Worm (Caenorhabditis elegans): ENCODE results near the gene srd-11.

DNA sequence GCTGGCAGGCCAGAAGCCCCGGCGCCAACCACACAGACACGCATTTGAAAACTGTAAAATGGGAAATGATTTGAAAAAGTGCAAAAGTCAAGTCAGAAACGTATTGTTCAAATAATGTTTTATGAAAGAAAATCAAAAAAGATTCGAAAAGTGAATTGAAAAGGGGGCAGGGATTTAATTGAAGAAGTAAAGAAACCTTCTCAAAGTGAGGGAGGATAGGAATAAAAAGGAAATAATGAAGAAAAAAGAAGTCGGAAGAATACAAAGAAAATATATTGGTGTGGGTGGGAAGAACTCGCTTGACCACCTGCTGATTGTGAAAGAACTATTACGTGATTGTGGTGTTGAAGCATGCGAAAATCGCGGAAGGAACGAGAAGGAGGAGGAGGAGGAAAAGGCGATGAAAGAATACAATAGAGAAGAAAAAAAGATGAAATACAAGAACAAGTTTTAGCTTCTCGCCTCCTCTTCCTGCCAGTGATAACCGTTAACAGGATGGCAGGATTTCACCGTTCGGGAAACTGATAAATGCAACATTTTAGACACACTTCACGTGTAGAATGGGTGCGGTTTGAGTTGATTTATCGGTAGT lies 12.9 kb downstream of the srd-11 start, which contains the start of gene fmo-4:
- no peak for TF ChIP-seq pha-4 (tag; optimal IDR thresholded peaks at IDR 0.05)
- TF ChIP-seq ces-1 (GFP tag; optimal IDR thresholded peaks at IDR 0.05), result no peak
- no peak for TF ChIP-seq zip-8 (tag; optimal IDR thresholded peaks at IDR 0.05)
- no peak for TF ChIP-seq elt-1 (tag; optimal IDR thresholded peaks at IDR 0.05; ENCODE audit: borderline replicate concordance, insufficient read depth)
- TF ChIP-seq hlh-1 (tag; optimal IDR thresholded peaks at IDR 0.05), result no peak
- no peak for TF ChIP-seq unc-39 (tag; optimal IDR thresholded peaks at IDR 0.05)
- TF ChIP-seq lin-13 (tag; optimal IDR thresholded peaks at IDR 0.05), result no peak
- no peak for TF ChIP-seq nhr-76 (tag; optimal IDR thresholded peaks at IDR 0.05)
- no peak for TF ChIP-seq ceh-43 (GFP tag; optimal IDR thresholded peaks at IDR 0.05)
- TF ChIP-seq lsy-2 (tag; optimal IDR thresholded peaks at IDR 0.05), result no peak
- no peak for TF ChIP-seq sem-2 (GFP tag; optimal IDR thresholded peaks at IDR 0.05)
- TF ChIP-seq mab-5 (tag; optimal IDR thresholded peaks at IDR 0.05), result no peak
